Worm (Caenorhabditis elegans) whole organism, L4/young adult: ENCODE results near the gene F23H11.4.

ENCODE experiments used
- W03F9.2 ChIP-seq: fragments of 150-350 bp; optimal IDR thresholded peaks from 2 replicates; lab custom pipeline; 2014; ENCODE audit warnings: missing biosample characterization, missing genetic modification characterization
- dao-5 ChIP-seq: sonication (generic microtip); optimal IDR thresholded peaks from 2 replicates; lab custom pipeline; 2016; ENCODE audit warnings: missing genotype, missing genetic modification characterization, moderate library complexity, missing compliant biosample characterization
- him-1 ChIP-seq: sonication (generic microtip); optimal IDR thresholded peaks from 2 replicates; lab custom pipeline; 2016; ENCODE audit warnings: missing genotype, missing genetic modification reagents, missing genetic modification characterization, missing compliant biosample characterization

F23H11.4 gene

ce11 chrIII:907311-907710 is at the start of gene F23H11.4:
Gene F23H11.4 (minus strand): TSS chrIII:907539.
- no peak for TF ChIP-seq him-1

ce11 chrIII:955981-956380 is 48.6 kb upstream of the F23H11.4 start, which contains the start of gene fbxa-54:
Gene fbxa-54 (plus strand): TSS chrIII:956334.
- TF ChIP-seq W03F9.2 (tag; lab: Kevin White, UChicago) (no peak), him-1 (no peak), dao-5 (tag; lab: Kevin White, UChicago) (no peak)

ce11 chrIII:954553-954952 is 47.2 kb upstream of the F23H11.4 start, which contains the start of the genes T12B5.15 and T12B5.14:
Gene T12B5.15 (minus strand): TSS chrIII:954653.
Gene T12B5.14 (plus strand): TSS chrIII:954873.
- TF ChIP-seq dao-5 (tag; lab: Kevin White, UChicago) (no peak), him-1 (no peak), W03F9.2 (tag; lab: Kevin White, UChicago) (no peak)

ce11 chrIII:952184-952583 is 44.8 kb upstream of the F23H11.4 start, which contains the start of gene fbxa-10:
Gene fbxa-10 (plus strand): TSS chrIII:952390.
- no peak for TF ChIP-seq W03F9.2 (tag; lab: Kevin White, UChicago)
- no peak for TF ChIP-seq dao-5 (tag; lab: Kevin White, UChicago)
- TF ChIP-seq him-1 = no peak

DNA sequence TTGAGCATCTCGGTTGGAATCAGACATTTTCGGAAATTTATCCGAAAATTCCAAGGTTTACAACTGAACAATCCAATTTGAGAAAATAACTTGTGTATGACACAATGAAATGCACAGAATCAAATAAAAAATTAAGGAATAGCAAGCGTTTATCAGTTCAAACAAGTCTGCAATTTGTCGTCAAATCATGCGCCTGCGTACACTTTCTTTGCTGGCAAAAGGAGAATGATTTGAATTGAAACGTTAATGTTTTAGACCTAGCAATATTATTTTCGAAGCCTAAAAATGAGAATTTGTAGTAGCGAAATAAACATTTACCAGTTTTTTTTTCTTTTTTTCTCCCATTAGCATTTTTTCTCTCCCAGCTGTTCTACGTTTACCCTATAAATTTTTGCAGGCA is 43.1 kb upstream of the F23H11.4 start, which contains the start of the genes fbxa-67 and fbxa-11:
TSS of gene fbxa-67 (minus strand) at position 199 of the 400 bp plus-strand sequence.
TSS of gene fbxa-11 (plus strand) at position 398 of the 400 bp plus-strand sequence.
- no peak for TF ChIP-seq him-1
- no peak for TF ChIP-seq W03F9.2 (tag; lab: Kevin White, UChicago)
- no peak for TF ChIP-seq dao-5 (tag; lab: Kevin White, UChicago)

DNA sequence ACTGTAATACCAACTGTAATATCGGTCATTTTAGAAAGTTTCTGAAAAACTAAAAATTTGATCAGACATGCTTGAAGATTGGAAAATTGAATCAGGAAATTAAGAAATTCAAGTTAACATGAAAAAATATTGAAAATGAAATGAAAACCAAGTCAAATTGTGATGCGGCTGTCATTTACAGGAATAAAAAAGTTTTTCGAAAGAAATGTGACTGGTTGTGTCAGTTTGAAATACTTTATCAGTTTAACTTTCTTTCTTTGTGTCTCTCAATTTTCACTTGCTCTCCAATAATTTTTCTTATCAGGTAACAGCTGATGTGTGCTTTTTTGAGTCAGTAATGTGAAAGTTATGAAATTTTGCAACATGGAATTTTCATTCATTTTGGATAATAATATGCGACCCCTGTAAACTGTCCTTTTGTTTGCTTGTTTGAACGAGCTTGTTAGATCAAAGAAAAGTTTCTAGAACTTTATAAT is 38.9 kb upstream of the F23H11.4 start, which contains the start of gene fbxa-60:
TSS of gene fbxa-60 (minus strand) at position 51 of the 476 bp plus-strand sequence.
- TF ChIP-seq dao-5 (tag; lab: Kevin White, UChicago) (no peak), him-1 (no peak), W03F9.2 (tag; lab: Kevin White, UChicago) (no peak)

ce11 chrIII:943426-943927 is 36.1 kb upstream of the F23H11.4 start, which contains the start of gene fbxa-59:
Gene fbxa-59 (minus strand): TSS chrIII:943476.
- TF ChIP-seq dao-5 (tag; lab: Kevin White, UChicago) (no peak), him-1 (no peak), W03F9.2 (tag; lab: Kevin White, UChicago) (no peak)

ce11 chrIII:941958-942357 is 34.6 kb upstream of the F23H11.4 start:
- TF ChIP-seq dao-5 (tag; lab: Kevin White, UChicago) (no peak), W03F9.2 (tag; lab: Kevin White, UChicago) (no peak), him-1 (no peak)

DNA sequence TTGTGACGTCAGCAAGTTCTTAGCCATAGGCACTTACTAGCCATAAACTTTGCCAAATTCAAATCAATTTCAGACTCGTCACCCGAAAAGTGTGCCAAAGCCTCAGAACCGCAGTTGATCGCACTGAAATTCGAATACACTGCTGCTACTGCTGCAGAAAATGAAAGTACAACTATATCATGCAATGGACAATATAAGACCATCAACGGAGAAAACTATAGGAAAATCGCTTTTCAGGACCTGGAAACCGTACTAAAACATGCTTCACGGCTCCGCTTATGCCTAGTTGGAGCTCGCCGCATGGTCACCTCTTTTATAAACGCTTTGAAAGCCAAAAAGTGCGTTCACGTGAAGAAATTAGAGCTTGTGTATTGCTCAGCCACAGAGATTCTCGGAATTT is 31.2 kb upstream of the F23H11.4 start, which contains the start of gene fbxa-22:
TSS of gene fbxa-22 (plus strand) at position 301 of the 400 bp plus-strand sequence.
- TF ChIP-seq dao-5 (tag; lab: Kevin White, UChicago) (no peak), him-1 (no peak), W03F9.2 (tag; lab: Kevin White, UChicago) (no peak)

ce11 chrIII:937961-938360 is 30.6 kb upstream of the F23H11.4 start, which contains the start of gene fbxa-56:
Gene fbxa-56 (minus strand): TSS chrIII:938061.
- TF ChIP-seq him-1 (no peak), dao-5 (tag; lab: Kevin White, UChicago) (no peak), W03F9.2 (tag; lab: Kevin White, UChicago) (no peak)

DNA sequence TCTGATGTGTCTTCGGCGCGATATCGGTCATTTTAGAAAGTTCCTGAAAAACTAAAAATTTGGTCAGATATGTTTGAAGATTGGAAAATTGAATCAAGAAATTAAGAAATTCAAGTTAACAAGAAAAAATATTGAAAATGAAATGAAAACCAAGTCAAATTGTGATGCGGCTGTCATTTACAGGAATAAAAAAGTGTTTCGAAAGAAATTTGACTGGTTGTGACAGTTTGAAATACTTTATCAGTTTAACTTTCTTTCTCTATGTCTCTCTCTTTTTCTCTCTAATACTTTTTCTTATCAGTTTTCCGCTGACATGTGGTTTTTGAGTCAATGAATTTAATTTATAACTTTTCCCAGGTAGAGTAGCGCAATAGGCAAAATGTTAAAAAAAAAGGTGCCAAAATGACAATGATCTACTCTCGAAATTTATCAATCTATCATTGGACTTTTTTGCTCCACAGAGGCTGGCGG is 28.7 kb upstream of the F23H11.4 start, which contains the start of gene fbxa-55:
TSS of gene fbxa-55 (minus strand) at position 51 of the 471 bp plus-strand sequence.
- TF ChIP-seq W03F9.2 (tag; lab: Kevin White, UChicago) = no peak

ce11 chrIII:931405-931804 is 24.1 kb upstream of the F23H11.4 start:
- TF ChIP-seq dao-5 (tag; lab: Kevin White, UChicago) = peak; percentile 29

DNA sequence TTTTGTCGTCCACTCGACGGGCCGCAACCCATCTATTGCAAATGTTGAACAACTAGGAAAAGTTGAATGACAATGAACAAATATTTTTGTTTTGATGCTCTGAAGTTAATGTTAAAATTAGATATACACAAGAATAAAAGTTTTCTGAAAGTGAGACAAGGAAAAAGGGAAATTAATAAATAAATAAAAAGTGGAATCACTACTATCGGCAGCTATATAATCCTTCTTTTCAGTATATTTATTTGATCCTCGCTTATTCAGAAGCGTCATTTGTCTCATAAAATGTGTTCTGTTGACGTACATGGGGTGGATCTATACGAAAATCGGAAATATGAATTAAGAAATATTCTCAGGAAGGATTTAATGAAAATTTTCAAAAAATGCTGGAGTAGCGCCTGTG is 18.9 kb upstream of the F23H11.4 start, which contains the start of gene pef-1:
TSS of gene pef-1 (minus strand) at position 101 of the 400 bp plus-strand sequence.
- TF ChIP-seq him-1 (no peak), dao-5 (tag; lab: Kevin White, UChicago) (no peak), W03F9.2 (tag; lab: Kevin White, UChicago) (no peak)

- no peak for TF ChIP-seq dao-5 (tag; lab: Kevin White, UChicago)
Measured at ce11 chrIII:919322-919721, 12.0 kb upstream of the F23H11.4 start, which contains the start of gene F23H11.7. Gene F23H11.7 (minus strand): TSS chrIII:919422.
